Worm (Caenorhabditis elegans): Measurements from ENCODE around the gene che-10.

The che-10 gene

DNA sequence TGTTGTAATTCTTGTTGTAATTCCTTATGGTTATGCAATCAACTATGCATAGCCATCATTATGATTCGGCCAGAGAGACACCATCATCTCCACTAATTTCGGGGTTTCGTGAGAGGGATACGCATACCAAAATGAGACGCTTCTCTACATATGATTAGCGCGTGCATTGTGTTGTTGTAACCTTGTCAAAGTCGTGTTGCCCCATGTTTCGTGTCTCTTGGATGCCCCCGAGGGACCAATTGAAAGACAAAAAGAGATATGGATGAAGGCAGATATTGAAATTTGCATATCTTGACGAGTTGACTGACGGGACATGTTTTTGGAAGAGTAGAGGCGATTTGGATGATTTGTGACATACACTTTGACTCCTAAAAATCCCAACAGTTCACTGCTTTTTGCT is 58.8 kb downstream of the che-10 start:
- TF ChIP-seq ceh-88 (GFP tag; IDR thresholded peaks at IDR 0.05) (no peak), lin-14 (GFP tag; optimal IDR thresholded peaks at IDR 0.05) (peak; percentile 28), nhr-84 (tag; optimal IDR thresholded peaks at IDR 0.05) (no peak)
